Worm (Caenorhabditis elegans) whole organism, L4 larva: Measurements from ENCODE around the gene fbxb-108.

Experiments used
- F26F4.8 ChIP-seq: fragments of 200-800 bp; sonication (Bioruptor generic); conservative IDR thresholded peaks from 2 replicates; pipeline ENCODE4 v1.3.6; 2022; ENCODE audit warnings: missing genetic modification characterization, missing compliant biosample characterization
- aha-1 ChIP-seq: fragments of 150-350 bp; peaks from one replicate; lab custom pipeline; 2014; ENCODE audit warnings: missing biosample characterization, missing genetic modification characterization
- ceh-82 ChIP-seq: sonication (generic microtip); optimal IDR thresholded peaks from 2 replicates; lab custom pipeline; 2017; ENCODE audit warnings: missing biosample characterization, missing genetic modification characterization
- ces-1 ChIP-seq: fragments of 150-350 bp; sonication (generic microtip); optimal IDR thresholded peaks from 4 replicates; lab custom pipeline; 2014; ENCODE audit warnings: missing biosample characterization, missing genetic modification reagents, missing genetic modification characterization
- daf-12 ChIP-seq: fragments of 150-350 bp; optimal IDR thresholded peaks from 2 replicates; lab custom pipeline; 2014; ENCODE audit warnings: missing biosample characterization, missing genetic modification reagents, missing genetic modification characterization
- dpl-1 ChIP-seq: fragments of 150-350 bp; optimal IDR thresholded peaks from 2 replicates; lab custom pipeline; 2014; ENCODE audit warnings: missing biosample characterization, missing genetic modification reagents, missing genetic modification characterization
- fos-1 ChIP-seq: fragments of 150-350 bp; optimal IDR thresholded peaks from 2 replicates; lab custom pipeline; 2014; ENCODE audit warnings: missing biosample characterization, missing genetic modification characterization
- jun-1 ChIP-seq: fragments of 150-350 bp; optimal IDR thresholded peaks from 2 replicates; lab custom pipeline; 2014; ENCODE audit warnings: missing biosample characterization, missing genetic modification reagents, missing genetic modification characterization
- lin-13 ChIP-seq: fragments of 150-350 bp; optimal IDR thresholded peaks from 2 replicates; lab custom pipeline; 2014; ENCODE audit warnings: missing biosample characterization, missing genetic modification reagents, missing genetic modification characterization
- nhr-11 ChIP-seq: fragments of 150-350 bp; optimal IDR thresholded peaks from 2 replicates; lab custom pipeline; 2014; ENCODE audit warnings: missing biosample characterization, missing genetic modification characterization
- nhr-237 ChIP-seq: sonication (generic microtip); optimal IDR thresholded peaks from 2 replicates; lab custom pipeline; 2017; ENCODE audit warnings: missing biosample characterization, missing genetic modification characterization
- nhr-25 ChIP-seq: sonication (generic microtip); optimal IDR thresholded peaks from 2 replicates; lab custom pipeline; 2017; ENCODE audit warnings: missing genetic modification characterization, mild to moderate bottlenecking, missing compliant biosample characterization, antibody characterized with exemption, moderate library complexity, borderline replicate concordance; ENCODE audit not compliant: insufficient read depth
- nhr-6 ChIP-seq: fragments of 150-350 bp; optimal IDR thresholded peaks from 2 replicates; lab custom pipeline; 2014; ENCODE audit warnings: missing biosample characterization, missing genetic modification characterization
- saeg-2 ChIP-seq: fragments of 200-800 bp; sonication (Bioruptor generic); IDR thresholded peaks from 2 replicates; pipeline ENCODE4 v1.3.6; 2022; ENCODE audit warnings: missing genetic modification reagents, missing genetic modification characterization, missing compliant biosample characterization

- TF ChIP-seq nhr-11, result no peak
- TF ChIP-seq lin-13 (GFP tag; lab: Kevin White, UChicago), result no peak
- TF ChIP-seq dpl-1 (GFP tag; lab: Kevin White, UChicago), result no peak
- TF ChIP-seq F26F4.8, result no peak
- TF ChIP-seq nhr-25 (tag; lab: Kevin White, UChicago), result no peak
- TF ChIP-seq nhr-237 (tag; lab: Kevin White, UChicago), result no peak
- no peak for TF ChIP-seq ceh-82 (tag; lab: Kevin White, UChicago)
- no peak for TF ChIP-seq ces-1 (GFP tag; lab: Kevin White, UChicago)
- no peak for TF ChIP-seq jun-1 (tag; lab: Kevin White, UChicago)
- TF ChIP-seq daf-12 (tag; lab: Kevin White, UChicago), result no peak
- TF ChIP-seq nhr-6 (tag; lab: Kevin White, UChicago), result no peak
- no peak for TF ChIP-seq saeg-2 (GFP tag; lab: Robert Waterston, UW)
- TF ChIP-seq aha-1 (tag; lab: Kevin White, UChicago), result no peak
- TF ChIP-seq fos-1 (tag; lab: Kevin White, UChicago), result no peak
Observed at ce11 chrII:2736938-2737337, 27.8 kb upstream of the fbxb-108 start.
